Worm (Caenorhabditis elegans): ENCODE measurements around the gene F41G4.7.

Gene F41G4.7

DNA sequence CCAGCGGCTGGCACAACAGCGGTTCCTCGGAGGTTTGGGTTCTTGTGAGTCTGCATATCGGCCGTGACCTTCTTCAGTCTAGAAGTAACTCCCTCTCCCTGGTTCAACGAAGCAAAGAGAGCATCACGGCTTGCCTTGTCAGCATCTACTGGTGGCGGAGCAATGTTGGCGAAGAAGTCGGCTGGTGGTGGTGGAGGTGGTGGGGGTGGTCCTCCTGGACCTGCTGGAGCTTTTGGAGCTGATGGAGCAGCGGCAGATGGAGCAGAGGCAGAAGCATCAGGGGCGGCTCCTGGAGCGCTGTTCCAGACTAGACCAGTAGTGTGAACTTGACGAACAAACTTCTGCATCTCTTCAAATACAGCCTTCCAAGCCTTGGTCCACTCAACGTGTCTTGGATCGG, 27.7 kb downstream of the F41G4.7 start:
- TF ChIP-seq sox-2 (GFP tag; IDR thresholded peaks at IDR 0.05) (no peak), sox-4 (tag; optimal IDR thresholded peaks at IDR 0.05) (no peak), K02D7.2 (tag; optimal IDR thresholded peaks at IDR 0.05) (no peak), F13H6.1 (tag; optimal IDR thresholded peaks at IDR 0.05) (no peak), C38D4.7 (GFP tag; optimal IDR thresholded peaks at IDR 0.05) (no peak), nhr-232 (tag; optimal IDR thresholded peaks at IDR 0.05) (no peak), rnt-1 (tag; optimal IDR thresholded peaks at IDR 0.05) (no peak), lim-6 (tag; optimal IDR thresholded peaks at IDR 0.05) (no peak), tbx-7 (tag; optimal IDR thresholded peaks at IDR 0.05) (no peak), ceh-31 (tag; optimal IDR thresholded peaks at IDR 0.05) (no peak), pqm-1 (tag; optimal IDR thresholded peaks at IDR 0.05) (no peak), hlh-13 (GFP tag; optimal IDR thresholded peaks at IDR 0.05) (no peak), pha-2 (tag; optimal IDR thresholded peaks at IDR 0.05) (no peak), ceh-22 (tag; optimal IDR thresholded peaks at IDR 0.05) (no peak)

DNA sequence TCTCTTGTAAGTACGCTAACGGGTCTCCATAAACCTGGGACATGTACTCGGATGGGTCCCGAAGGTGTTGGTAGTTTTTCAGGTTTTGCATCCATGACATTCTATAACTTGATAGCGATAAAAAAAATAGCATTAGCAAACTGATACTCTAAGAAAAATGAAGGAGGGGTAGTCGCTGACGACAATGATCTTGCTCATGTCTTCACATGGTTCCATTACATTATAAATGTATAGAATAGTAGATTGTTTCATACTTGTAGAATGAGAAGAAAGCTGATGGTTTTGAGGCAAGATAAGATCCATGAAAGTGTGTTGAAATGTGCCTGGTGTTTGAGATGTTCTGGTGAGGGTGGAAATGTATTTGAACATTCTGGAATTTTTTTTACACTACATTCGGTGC, 29.2 kb downstream of the F41G4.7 start, which contains the start of gene mec-4:
TSS of gene mec-4 (minus strand) at position 101 of the 400 bp plus-strand sequence.
- no peak for TF ChIP-seq dmd-4 (tag; optimal IDR thresholded peaks at IDR 0.05; ENCODE audit: borderline replicate concordance)
- TF ChIP-seq ceh-45 (GFP tag; IDR thresholded peaks at IDR 0.05), result no peak
- no peak for TF ChIP-seq pqm-1 (tag; optimal IDR thresholded peaks at IDR 0.05)
- TF ChIP-seq C08G9.2 (tag; optimal IDR thresholded peaks at IDR 0.05), result no peak
- no peak for TF ChIP-seq K02D7.2 (tag; optimal IDR thresholded peaks at IDR 0.05)
- no peak for TF ChIP-seq ceh-2 (tag; optimal IDR thresholded peaks at IDR 0.05)
- TF ChIP-seq ceh-18 (tag; optimal IDR thresholded peaks at IDR 0.05), result no peak
- no peak for TF ChIP-seq ceh-31 (tag; optimal IDR thresholded peaks at IDR 0.05)
- TF ChIP-seq C38D4.7 (GFP tag; optimal IDR thresholded peaks at IDR 0.05), result no peak

DNA sequence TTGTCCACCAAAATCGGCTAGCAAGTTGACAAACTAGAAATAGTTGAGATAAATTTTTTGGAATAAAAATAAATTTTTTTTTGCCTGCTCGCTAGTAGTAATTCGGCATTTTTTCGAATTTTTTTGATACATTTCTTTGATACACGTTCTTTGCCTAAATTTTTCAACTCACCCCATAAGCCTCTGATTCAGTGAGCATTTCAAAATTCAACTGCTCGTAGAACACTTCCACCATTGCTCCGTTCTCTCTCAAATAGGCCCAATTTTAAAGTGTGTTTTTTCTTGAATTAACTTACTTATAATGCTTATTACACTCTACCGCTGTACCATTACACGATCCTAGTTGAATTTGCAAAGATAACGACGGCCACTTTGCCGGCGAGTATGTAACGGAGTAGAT, 32.7 kb downstream of the F41G4.7 start:
- TF ChIP-seq fkh-10 (GFP tag; optimal IDR thresholded peaks at IDR 0.05) (no peak), ceh-24 (tag; optimal IDR thresholded peaks at IDR 0.05) (no peak), K02D7.2 (tag; optimal IDR thresholded peaks at IDR 0.05) (no peak), K09A11.1 (tag; optimal IDR thresholded peaks at IDR 0.05; ENCODE audit: insufficient read depth) (no peak), ceh-19 (GFP tag; optimal IDR thresholded peaks at IDR 0.05) (no peak), fkh-6 (tag; optimal IDR thresholded peaks at IDR 0.05) (no peak), pha-2 (tag; optimal IDR thresholded peaks at IDR 0.05) (no peak), unc-42 (tag; optimal IDR thresholded peaks at IDR 0.05) (no peak)

DNA sequence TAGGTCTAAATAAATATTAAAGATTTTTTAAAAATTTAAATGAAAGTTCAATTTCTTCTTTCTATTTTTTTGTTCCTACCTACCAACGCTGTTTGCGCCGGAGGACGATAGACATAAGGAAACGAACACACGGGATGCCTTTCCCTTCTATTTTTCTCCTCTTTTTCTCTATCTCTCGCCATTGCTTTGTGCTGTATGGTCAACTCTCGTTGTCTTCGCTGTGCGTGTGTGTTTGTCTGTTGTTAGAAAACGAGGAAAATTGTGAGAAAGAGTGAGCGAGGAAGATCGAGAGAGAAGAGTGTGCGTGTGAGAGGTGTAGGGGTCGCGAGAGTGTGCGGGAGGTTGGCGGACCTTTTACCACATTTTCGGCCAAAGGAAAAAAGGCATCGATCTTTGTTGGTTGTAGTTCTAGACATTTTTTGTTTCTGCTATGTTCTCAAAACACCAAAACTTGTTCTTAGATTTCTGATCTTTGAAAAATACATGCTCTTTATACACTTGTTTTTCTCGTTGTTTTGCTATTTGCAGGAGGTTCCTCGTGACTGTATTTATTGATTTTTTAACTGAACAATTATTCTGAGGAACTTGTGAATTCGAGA, 37.0 kb downstream of the F41G4.7 start:
- no peak for TF ChIP-seq zip-5 (tag; optimal IDR thresholded peaks at IDR 0.05)
- TF ChIP-seq sdc-2 (tag; optimal IDR thresholded peaks at IDR 0.05), result peak; percentile 60
- TF ChIP-seq ref-2 (tag; optimal IDR thresholded peaks at IDR 0.05), result peak; percentile 42
- TF ChIP-seq nfya-1 (tag; optimal IDR thresholded peaks at IDR 0.05), result peak; percentile 75
- TF ChIP-seq ceh-48 (tag; optimal IDR thresholded peaks at IDR 0.05), result peak; percentile 1
- peak; percentile 63 for TF ChIP-seq ceh-31 (tag; optimal IDR thresholded peaks at IDR 0.05)
- TF ChIP-seq gmeb-2 (tag; optimal IDR thresholded peaks at IDR 0.05), result no peak
- peak; percentile 53 for TF ChIP-seq hlh-30 (tag; optimal IDR thresholded peaks at IDR 0.05; ENCODE audit: insufficient read depth)
- TF ChIP-seq tbx-2 (tag; optimal IDR thresholded peaks at IDR 0.05), result peak; percentile 49
- no peak for TF ChIP-seq C08G9.2 (tag; optimal IDR thresholded peaks at IDR 0.05)
- peak; percentile 10 for TF ChIP-seq unc-42 (tag; optimal IDR thresholded peaks at IDR 0.05)
- TF ChIP-seq hlh-6 (tag; optimal IDR thresholded peaks at IDR 0.05), result no peak
- TF ChIP-seq pat-9 (tag; optimal IDR thresholded peaks at IDR 0.05), result no peak
- no peak for TF ChIP-seq fax-1 (tag; optimal IDR thresholded peaks at IDR 0.05)
- no peak for TF ChIP-seq unc-86 (tag; optimal IDR thresholded peaks at IDR 0.05)
- no peak for TF ChIP-seq hlh-13 (GFP tag; optimal IDR thresholded peaks at IDR 0.05)
- TF ChIP-seq elt-2 (tag; optimal IDR thresholded peaks at IDR 0.05), result peak; percentile 20
- peak; percentile 39 for TF ChIP-seq ceh-18 (tag; optimal IDR thresholded peaks at IDR 0.05)
- TF ChIP-seq pax-1 (tag; optimal IDR thresholded peaks at IDR 0.05), result no peak
- TF ChIP-seq npax-4 (tag; optimal IDR thresholded peaks at IDR 0.05), result no peak
- peak; percentile 29 for TF ChIP-seq pros-1 (tag; optimal IDR thresholded peaks at IDR 0.05)
- TF ChIP-seq sox-2 (GFP tag; IDR thresholded peaks at IDR 0.05), result no peak
- TF ChIP-seq ceh-34 (tag; optimal IDR thresholded peaks at IDR 0.05), result peak; percentile 17
- TF ChIP-seq ceh-45 (GFP tag; IDR thresholded peaks at IDR 0.05), result no peak
